Fruit fly (Drosophila melanogaster): ENCODE data around the gene Agpat2.

Agpat2 gene

dm6 chr2L:8437176-8437575, 26.6 kb downstream of the Agpat2 start, which contains the start of the genes D12 and Chrac-14:
TSS of gene D12 (minus strand) at chr2L:8437365.
TSS of gene Chrac-14 (plus strand) at chr2L:8437405.
- TF ChIP-seq insv (optimal IDR thresholded peaks at IDR 0.05) (no peak), ttk (optimal IDR thresholded peaks at IDR 0.05) (no peak), Sin3A (optimal IDR thresholded peaks at IDR 0.05) (no peak), h (optimal IDR thresholded peaks at IDR 0.05) (no peak), Myc (optimal IDR thresholded peaks at IDR 0.05) (no peak), psq (optimal IDR thresholded peaks at IDR 0.05) (no peak)

- TF ChIP-seq Sin3A (optimal IDR thresholded peaks at IDR 0.05) (no peak), Myc (optimal IDR thresholded peaks at IDR 0.05) (no peak)
Observed at dm6 chr2L:8433512-8433911, 30.3 kb downstream of the Agpat2 start, which contains the start of gene grk. TSS of gene grk (minus strand) at chr2L:8433598.

dm6 chr2L:8432130-8432529, 31.7 kb downstream of the Agpat2 start:
- TF ChIP-seq Myc (optimal IDR thresholded peaks at IDR 0.05) (no peak), Sin3A (optimal IDR thresholded peaks at IDR 0.05) (no peak), h (optimal IDR thresholded peaks at IDR 0.05) (no peak), psq (optimal IDR thresholded peaks at IDR 0.05) (no peak), ttk (optimal IDR thresholded peaks at IDR 0.05) (no peak), insv (optimal IDR thresholded peaks at IDR 0.05) (no peak)

dm6 chr2L:8426801-8427200, 37.0 kb downstream of the Agpat2 start:
- TF ChIP-seq psq (optimal IDR thresholded peaks at IDR 0.05) (no peak), h (optimal IDR thresholded peaks at IDR 0.05) (no peak), Sin3A (optimal IDR thresholded peaks at IDR 0.05) (no peak), ttk (optimal IDR thresholded peaks at IDR 0.05) (no peak)

dm6 chr2L:8425962-8426759, 37.6 kb downstream of the Agpat2 start:
- TF ChIP-seq h (optimal IDR thresholded peaks at IDR 0.05) (no peak), psq (optimal IDR thresholded peaks at IDR 0.05) (no peak), ttk (optimal IDR thresholded peaks at IDR 0.05) (no peak), Sin3A (optimal IDR thresholded peaks at IDR 0.05) (no peak), insv (optimal IDR thresholded peaks at IDR 0.05) (no peak), Myc (optimal IDR thresholded peaks at IDR 0.05) (no peak)

- no peak for TF ChIP-seq insv (optimal IDR thresholded peaks at IDR 0.05)
- TF ChIP-seq h (optimal IDR thresholded peaks at IDR 0.05): no peak
- no peak for TF ChIP-seq ttk (optimal IDR thresholded peaks at IDR 0.05)
- no peak for TF ChIP-seq Myc (optimal IDR thresholded peaks at IDR 0.05)
- no peak for TF ChIP-seq psq (optimal IDR thresholded peaks at IDR 0.05)
- TF ChIP-seq Sin3A (optimal IDR thresholded peaks at IDR 0.05): no peak
Observed at dm6 chr2L:8425212-8425611, 38.6 kb downstream of the Agpat2 start.

- TF ChIP-seq psq (optimal IDR thresholded peaks at IDR 0.05): no peak
- no peak for TF ChIP-seq insv (optimal IDR thresholded peaks at IDR 0.05)
- TF ChIP-seq h (optimal IDR thresholded peaks at IDR 0.05): no peak
- TF ChIP-seq Myc (optimal IDR thresholded peaks at IDR 0.05): no peak
- no peak for TF ChIP-seq ttk (optimal IDR thresholded peaks at IDR 0.05)
- TF ChIP-seq Sin3A (optimal IDR thresholded peaks at IDR 0.05): no peak
Observed at dm6 chr2L:8424662-8425208, 39.1 kb downstream of the Agpat2 start.

- TF ChIP-seq Sin3A (optimal IDR thresholded peaks at IDR 0.05) (no peak), insv (optimal IDR thresholded peaks at IDR 0.05) (no peak), h (optimal IDR thresholded peaks at IDR 0.05) (no peak), psq (optimal IDR thresholded peaks at IDR 0.05) (no peak), Myc (optimal IDR thresholded peaks at IDR 0.05) (no peak), ttk (optimal IDR thresholded peaks at IDR 0.05) (no peak)
Observed at dm6 chr2L:8424090-8424470, 39.7 kb downstream of the Agpat2 start.

dm6 chr2L:8423460-8424089, 40.2 kb downstream of the Agpat2 start:
- TF ChIP-seq h (optimal IDR thresholded peaks at IDR 0.05): no peak
- no peak for TF ChIP-seq Sin3A (optimal IDR thresholded peaks at IDR 0.05)
- TF ChIP-seq psq (optimal IDR thresholded peaks at IDR 0.05): no peak
- TF ChIP-seq Myc (optimal IDR thresholded peaks at IDR 0.05): no peak
- no peak for TF ChIP-seq ttk (optimal IDR thresholded peaks at IDR 0.05)
- TF ChIP-seq insv (optimal IDR thresholded peaks at IDR 0.05): no peak

dm6 chr2L:8423047-8423446, 40.7 kb downstream of the Agpat2 start:
- TF ChIP-seq ttk (optimal IDR thresholded peaks at IDR 0.05) (no peak), Myc (optimal IDR thresholded peaks at IDR 0.05) (no peak), h (optimal IDR thresholded peaks at IDR 0.05) (no peak), psq (optimal IDR thresholded peaks at IDR 0.05) (no peak), Sin3A (optimal IDR thresholded peaks at IDR 0.05) (no peak), insv (optimal IDR thresholded peaks at IDR 0.05) (no peak)

dm6 chr2L:8421717-8422116, 42.1 kb downstream of the Agpat2 start:
- TF ChIP-seq Sin3A (optimal IDR thresholded peaks at IDR 0.05): no peak

dm6 chr2L:8420259-8420930, 43.4 kb downstream of the Agpat2 start:
- TF ChIP-seq ttk (optimal IDR thresholded peaks at IDR 0.05) (no peak), insv (optimal IDR thresholded peaks at IDR 0.05) (no peak), Sin3A (optimal IDR thresholded peaks at IDR 0.05) (no peak), h (optimal IDR thresholded peaks at IDR 0.05) (no peak), psq (optimal IDR thresholded peaks at IDR 0.05) (no peak), Myc (optimal IDR thresholded peaks at IDR 0.05) (no peak)

Measured in Kc167 (cell line).